Fruit fly (Drosophila melanogaster) whole organism, prepupa: ENCODE measurements around the gene Mgat2.

ENCODE experiments used
- Blimp-1 ChIP-seq: fragments of 200-800 bp; sonication (Bioruptor generic); optimal IDR thresholded peaks from 3 replicates; lab custom pipeline; 2017; ENCODE audit warnings: missing biosample characterization, missing genetic modification characterization, mild to moderate bottlenecking, moderate library complexity, missing genetic modification reagents
- CG10669 ChIP-seq: fragments of 200-800 bp; sonication (Bioruptor generic); optimal IDR thresholded peaks from 3 replicates; lab custom pipeline; 2018; ENCODE audit warnings: missing biosample characterization, mild to moderate bottlenecking, missing genetic modification characterization, moderate library complexity
- CG11762 ChIP-seq: fragments of 200-800 bp; sonication (Bioruptor generic); optimal IDR thresholded peaks from 3 replicates; lab custom pipeline; 2016; ENCODE audit warnings: missing biosample characterization, missing genetic modification characterization; ENCODE audit not compliant: insufficient read depth
- CG11902 ChIP-seq: fragments of 200-800 bp; sonication (Bioruptor generic); optimal IDR thresholded peaks from 3 replicates; lab custom pipeline; 2016; ENCODE audit warnings: missing biosample characterization, missing genetic modification characterization
- CG15336 ChIP-seq: fragments of 200-800 bp; sonication (Bioruptor generic); IDR thresholded peaks from 2 replicates; pipeline ENCODE4 v1.3.6; 2022; ENCODE audit warnings: missing biosample characterization, missing genetic modification characterization
- CG1621 ChIP-seq: fragments of 200-800 bp; sonication (Bioruptor generic); optimal IDR thresholded peaks from 3 replicates; lab custom pipeline; 2018; ENCODE audit warnings: missing biosample characterization, mild to moderate bottlenecking, missing genetic modification characterization
- CG16779 ChIP-seq: fragments of 200-800 bp; sonication (Bioruptor generic); optimal IDR thresholded peaks from 3 replicates; lab custom pipeline; 2017; ENCODE audit warnings: missing biosample characterization, mild to moderate bottlenecking, missing genetic modification characterization
- CG3032 ChIP-seq: fragments of 200-800 bp; optimal IDR thresholded peaks from 2 replicates; lab custom pipeline; 2019; ENCODE audit warnings: missing biosample characterization, mild to moderate bottlenecking, missing genetic modification characterization, moderate library complexity
- CG34406 ChIP-seq: fragments of 200-800 bp; sonication (Bioruptor generic); optimal IDR thresholded peaks from 3 replicates; lab custom pipeline; 2016; ENCODE audit warnings: missing biosample characterization, missing genetic modification characterization
- CG3919 ChIP-seq: fragments of 200-800 bp; sonication (Bioruptor generic); optimal IDR thresholded peaks from 3 replicates; lab custom pipeline; 2016; ENCODE audit warnings: missing biosample characterization, missing genetic modification characterization
- CG4318 ChIP-seq: fragments of 200-800 bp; sonication (Bioruptor generic); optimal IDR thresholded peaks from 3 replicates; lab custom pipeline; 2017; ENCODE audit warnings: missing biosample characterization, mild to moderate bottlenecking, missing genetic modification characterization
- CG6163 ChIP-seq: fragments of 200-800 bp; sonication (Bioruptor generic); IDR thresholded peaks from 3 replicates; pipeline ENCODE4 v1.3.6; 2022; ENCODE audit warnings: missing biosample characterization, missing genetic modification characterization
- CG6808 ChIP-seq: fragments of 200-800 bp; sonication (Bioruptor generic); optimal IDR thresholded peaks from 3 replicates; lab custom pipeline; 2017; ENCODE audit warnings: missing biosample characterization, missing genetic modification characterization, mild to moderate bottlenecking, moderate library complexity, missing genetic modification reagents
- CG6854 ChIP-seq: fragments of 200-800 bp; sonication (Bioruptor generic); optimal IDR thresholded peaks from 2 replicates; lab custom pipeline; 2017; ENCODE audit warnings: missing biosample characterization, mild to moderate bottlenecking, missing genetic modification characterization
- CG7368 ChIP-seq: fragments of 200-800 bp; sonication (Bioruptor generic); optimal IDR thresholded peaks from 3 replicates; lab custom pipeline; 2016; ENCODE audit warnings: missing biosample characterization, missing genetic modification characterization
- CG8119 ChIP-seq: fragments of 200-800 bp; sonication (Bioruptor generic); IDR thresholded peaks from 3 replicates; pipeline ENCODE4 v1.3.6; 2022; ENCODE audit warnings: missing biosample characterization, missing genetic modification characterization
- CG8632 ChIP-seq: fragments of 200-800 bp; sonication (Bioruptor generic); optimal IDR thresholded peaks from 3 replicates; lab custom pipeline; 2016; ENCODE audit warnings: missing biosample characterization, missing genetic modification characterization
- CG9139 ChIP-seq: fragments of 200-800 bp; sonication (Bioruptor generic); optimal IDR thresholded peaks from 3 replicates; lab custom pipeline; 2017; ENCODE audit warnings: missing biosample characterization, mild to moderate bottlenecking, missing genetic modification characterization
- Eip75B ChIP-seq: fragments of 200-800 bp; sonication (Bioruptor generic); optimal IDR thresholded peaks from 3 replicates; lab custom pipeline; 2016; ENCODE audit warnings: missing biosample characterization, missing genetic modification characterization
- Eip78C ChIP-seq: fragments of 200-800 bp; sonication (Bioruptor generic); peaks from one replicate; lab custom pipeline; 2016; ENCODE audit warnings: missing biosample characterization, missing genetic modification characterization
- Ets21C ChIP-seq: fragments of 200-800 bp; sonication (Bioruptor generic); optimal IDR thresholded peaks from 3 replicates; lab custom pipeline; 2016; ENCODE audit warnings: missing biosample characterization, missing genetic modification characterization
- Ets96B ChIP-seq: fragments of 200-800 bp; optimal IDR thresholded peaks from 2 replicates; lab custom pipeline; 2019; ENCODE audit warnings: missing biosample characterization, mild to moderate bottlenecking, missing genetic modification characterization, moderate library complexity
- Gug ChIP-seq: fragments of 200-800 bp; sonication (Bioruptor generic); IDR thresholded peaks from 2 replicates; pipeline ENCODE4 v1.3.6; 2022; ENCODE audit warnings: missing biosample characterization, missing genetic modification characterization
- Hr39 ChIP-seq: fragments of 200-800 bp; sonication (Bioruptor generic); optimal IDR thresholded peaks from 2 replicates; lab custom pipeline; 2016; ENCODE audit warnings: missing biosample characterization, missing genetic modification characterization
- Hr4 ChIP-seq: fragments of 200-800 bp; sonication (Bioruptor generic); optimal IDR thresholded peaks from 3 replicates; lab custom pipeline; 2016; ENCODE audit warnings: missing biosample characterization, missing genetic modification characterization
- Lpt ChIP-seq: fragments of 200-800 bp; sonication (Bioruptor generic); optimal IDR thresholded peaks from 3 replicates; lab custom pipeline; 2016; ENCODE audit warnings: missing biosample characterization, missing genetic modification characterization
- Met ChIP-seq: fragments of 200-800 bp; sonication (Bioruptor generic); optimal IDR thresholded peaks from 3 replicates; lab custom pipeline; 2016; ENCODE audit warnings: missing biosample characterization, missing genetic modification characterization
- OdsH ChIP-seq: fragments of 200-800 bp; sonication (Bioruptor generic); optimal IDR thresholded peaks from 3 replicates; lab custom pipeline; 2016; ENCODE audit warnings: missing biosample characterization, missing genetic modification characterization
- Sox102F ChIP-seq: fragments of 200-800 bp; sonication (Bioruptor generic); optimal IDR thresholded peaks from 2 replicates; lab custom pipeline; 2016; ENCODE audit warnings: missing biosample characterization, mild to moderate bottlenecking, missing genetic modification characterization
- Sox14 ChIP-seq: fragments of 200-800 bp; sonication (Bioruptor generic); optimal IDR thresholded peaks from 3 replicates; lab custom pipeline; 2016; ENCODE audit warnings: missing biosample characterization, missing genetic modification characterization
- Sox15 ChIP-seq: fragments of 200-800 bp; sonication (Bioruptor generic); optimal IDR thresholded peaks from 3 replicates; lab custom pipeline; 2016; ENCODE audit warnings: missing biosample characterization, missing genetic modification characterization
- achi ChIP-seq: fragments of 200-800 bp; sonication (Bioruptor generic); optimal IDR thresholded peaks from 3 replicates; lab custom pipeline; 2016; ENCODE audit warnings: missing biosample characterization, missing genetic modification characterization
- esn ChIP-seq: fragments of 200-800 bp; sonication (Bioruptor generic); optimal IDR thresholded peaks from 2 replicates; lab custom pipeline; 2016; ENCODE audit warnings: missing biosample characterization, mild to moderate bottlenecking, missing genetic modification characterization, moderate library complexity
- net ChIP-seq: fragments of 200-800 bp; sonication (Bioruptor generic); optimal IDR thresholded peaks from 3 replicates; lab custom pipeline; 2016; ENCODE audit warnings: missing biosample characterization, missing genetic modification characterization
- salr ChIP-seq, 2 experiments: fragments of 200-800 bp; sonication (Bioruptor generic); optimal IDR thresholded peaks; 3 replicates each; lab custom pipeline; 2016 to 2018; ENCODE audit warnings: missing biosample characterization in 2 of 2, missing genetic modification characterization in 2 of 2, mild to moderate bottlenecking in 1 of 2
- spab ChIP-seq: fragments of 200-800 bp; sonication (Bioruptor generic); optimal IDR thresholded peaks from 2 replicates; lab custom pipeline; 2017; ENCODE audit warnings: missing biosample characterization, mild to moderate bottlenecking, missing genetic modification characterization, missing genetic modification reagents
- svp ChIP-seq: fragments of 200-800 bp; sonication (Bioruptor generic); peaks from one replicate; lab custom pipeline; 2016; ENCODE audit warnings: missing biosample characterization, missing genetic modification characterization
- topi ChIP-seq: fragments of 200-800 bp; sonication (Bioruptor generic); optimal IDR thresholded peaks from 3 replicates; lab custom pipeline; 2016; ENCODE audit warnings: missing biosample characterization, missing genetic modification characterization
- vri ChIP-seq: fragments of 200-800 bp; sonication (Bioruptor generic); optimal IDR thresholded peaks from 3 replicates; lab custom pipeline; 2016; ENCODE audit warnings: missing biosample characterization, mild to moderate bottlenecking, missing genetic modification characterization

Mgat2 gene

dm6 chr3R:30037630-30038029 is 15.6 kb upstream of the Mgat2 start, which contains the start of gene ocn:
TSS of gene ocn (minus strand) at chr3R:30037730.
- TF ChIP-seq CG3032 (tag; lab: Kevin White, UChicago) = no peak
- no peak for TF ChIP-seq Blimp-1 (GFP tag; lab: Kevin White, UChicago)
- TF ChIP-seq CG8119 (GFP tag; lab: Robert Waterston, UW) = no peak
- TF ChIP-seq CG3919 (GFP tag; lab: Kevin White, UChicago) = no peak
- TF ChIP-seq Ets21C (GFP tag; lab: Kevin White, UChicago) = no peak
- TF ChIP-seq CG8632 (GFP tag; lab: Kevin White, UChicago) = no peak
- no peak for TF ChIP-seq CG1621
- TF ChIP-seq CG16779 (tag; lab: Kevin White, UChicago) = no peak
- TF ChIP-seq Lpt (GFP tag; lab: Kevin White, UChicago) = no peak
- no peak for TF ChIP-seq esn (GFP tag; lab: Kevin White, UChicago)
- TF ChIP-seq Ets96B (tag; lab: Kevin White, UChicago) = no peak
- no peak for TF ChIP-seq Hr39
- no peak for TF ChIP-seq Sox102F (GFP tag; lab: Kevin White, UChicago)
- no peak for TF ChIP-seq CG9139 (GFP tag; lab: Kevin White, UChicago)
- no peak for TF ChIP-seq CG10669
- no peak for TF ChIP-seq OdsH
- TF ChIP-seq net (GFP tag; lab: Kevin White, UChicago) = no peak
- TF ChIP-seq Sox14 = no peak
- TF ChIP-seq CG6163 (GFP tag; lab: Robert Waterston, UW) = no peak
- no peak for TF ChIP-seq CG6808 (GFP tag; lab: Kevin White, UChicago)

- TF ChIP-seq Blimp-1 (GFP tag; lab: Kevin White, UChicago) (no peak), Hr4 (GFP tag; lab: Kevin White, UChicago) (no peak), Eip75B (GFP tag; lab: Kevin White, UChicago) (no peak), CG8119 (GFP tag; lab: Robert Waterston, UW) (no peak), Lpt (GFP tag; lab: Kevin White, UChicago) (no peak), Gug (GFP tag; lab: Robert Waterston, UW) (no peak), svp (GFP tag; lab: Kevin White, UChicago) (no peak), Ets21C (GFP tag; lab: Kevin White, UChicago) (no peak), topi (GFP tag; lab: Kevin White, UChicago) (no peak), achi (GFP tag; lab: Kevin White, UChicago) (no peak)
Observed at dm6 chr3R:30036609-30037008, 14.6 kb upstream of the Mgat2 start, which contains the start of gene ZIPIC. TSS of gene ZIPIC (minus strand) at chr3R:30036870.

dm6 chr3R:30032281-30032680 is 10.3 kb upstream of the Mgat2 start:
- TF ChIP-seq CG34406 (GFP tag; lab: Kevin White, UChicago) = no peak
- no peak for TF ChIP-seq CG11762
- TF ChIP-seq, all 60 proteins: peak for 0

dm6 chr3R:30030061-30030460 is 8.0 kb upstream of the Mgat2 start:
- TF ChIP-seq spab (GFP tag; lab: Kevin White, UChicago) (no peak), salr (GFP tag; optimal IDR thresholded peaks at IDR 0.05; lab: Kevin White, UChicago) (no peak), Sox102F (GFP tag; lab: Kevin White, UChicago) (no peak), Eip78C (no peak), CG3919 (GFP tag; lab: Kevin White, UChicago) (no peak), vri (GFP tag; lab: Kevin White, UChicago) (no peak), Blimp-1 (GFP tag; lab: Kevin White, UChicago) (no peak), CG4318 (no peak), CG6163 (GFP tag; lab: Robert Waterston, UW) (no peak), CG6854 (GFP tag; lab: Kevin White, UChicago) (no peak), CG11902 (no peak), Eip75B (GFP tag; lab: Kevin White, UChicago) (no peak), Met (GFP tag; lab: Kevin White, UChicago) (no peak), CG9139 (GFP tag; lab: Kevin White, UChicago) (no peak), CG15336 (GFP tag; lab: Robert Waterston, UW) (no peak), CG7368 (GFP tag; lab: Kevin White, UChicago) (no peak), Sox15 (GFP tag; lab: Kevin White, UChicago) (no peak)
